Worm (Caenorhabditis elegans) whole organism, L1 larva: ENCODE data around the gene B0238.12.

Experiments
- C16A3.4 ChIP-seq: fragments of 150-350 bp; optimal IDR thresholded peaks from 2 replicates; lab custom pipeline; 2014; ENCODE audit warnings: missing biosample characterization, missing genetic modification characterization
- F16B12.6 ChIP-seq: fragments of 150-350 bp; optimal IDR thresholded peaks from 2 replicates; lab custom pipeline; 2014; ENCODE audit warnings: missing biosample characterization, missing genetic modification characterization
- Y116A8C.19 ChIP-seq: sonication (generic microtip); optimal IDR thresholded peaks from 2 replicates; lab custom pipeline; 2016; ENCODE audit warnings: missing compliant biosample characterization, missing genetic modification characterization, borderline replicate concordance
- aha-1 ChIP-seq: fragments of 150-350 bp; optimal IDR thresholded peaks from 2 replicates; lab custom pipeline; 2014; ENCODE audit warnings: missing biosample characterization, missing genetic modification characterization
- alr-1 ChIP-seq: fragments of 200-800 bp; sonication (Bioruptor generic); optimal IDR thresholded peaks from 2 replicates; lab custom pipeline; 2018; ENCODE audit warnings: borderline replicate concordance, mild to moderate bottlenecking, missing genetic modification characterization, missing compliant biosample characterization
- aly-2 ChIP-seq: fragments of 150-350 bp; optimal IDR thresholded peaks from 2 replicates; lab custom pipeline; 2014; ENCODE audit warnings: missing biosample characterization, missing genetic modification characterization
- ama-1 ChIP-seq: fragments of 150-350 bp; optimal IDR thresholded peaks from 2 replicates; lab custom pipeline; 2014
- ceh-8 ChIP-seq: fragments of 200-800 bp; sonication (Bioruptor generic); optimal IDR thresholded peaks from 2 replicates; lab custom pipeline; 2018; ENCODE audit warnings: mild to moderate bottlenecking, missing genetic modification characterization, moderate library complexity, missing compliant biosample characterization
- ceh-82 ChIP-seq, 3 experiments: fragments of 150-350 bp in 1 of 3; sonication (generic microtip) in 2 of 3; optimal IDR thresholded peaks; 2 replicates each; lab custom pipeline; 2014 to 2017; ENCODE audit warnings: missing biosample characterization in 3 of 3, missing genetic modification characterization in 3 of 3
- ceh-88 ChIP-seq: fragments of 200-800 bp; sonication (Bioruptor generic); IDR thresholded peaks from 2 replicates; pipeline ENCODE4 v1.3.6; 2022; ENCODE audit warnings: missing genetic modification characterization, missing compliant biosample characterization
- ces-1 ChIP-seq: fragments of 150-350 bp; optimal IDR thresholded peaks from 2 replicates; lab custom pipeline; 2014; ENCODE audit warnings: missing biosample characterization, missing genetic modification reagents, missing genetic modification characterization
- dsc-1 ChIP-seq: sonication (generic microtip); optimal IDR thresholded peaks from 2 replicates; lab custom pipeline; 2016; ENCODE audit warnings: mild to moderate bottlenecking, missing genetic modification characterization, missing compliant biosample characterization
- egl-13 ChIP-seq: sonication (generic microtip); optimal IDR thresholded peaks from 2 replicates; lab custom pipeline; 2016; ENCODE audit warnings: missing genotype, missing genetic modification reagents, missing genetic modification characterization, missing compliant biosample characterization
- ets-5 ChIP-seq: fragments of 200-800 bp; sonication (Bioruptor generic); IDR thresholded peaks from 2 replicates; pipeline ENCODE4 v1.3.6; 2022; ENCODE audit warnings: missing genetic modification characterization, missing compliant biosample characterization
- fkh-4 ChIP-seq: sonication (generic microtip); optimal IDR thresholded peaks from 2 replicates; lab custom pipeline; 2016; ENCODE audit warnings: missing compliant biosample characterization, missing genetic modification characterization, borderline replicate concordance
- fkh-8 ChIP-seq: sonication (generic microtip); optimal IDR thresholded peaks from 2 replicates; lab custom pipeline; 2016; ENCODE audit warnings: mild to moderate bottlenecking, missing genetic modification characterization, missing compliant biosample characterization
- fos-1 ChIP-seq: fragments of 150-350 bp; optimal IDR thresholded peaks from 2 replicates; lab custom pipeline; 2014; ENCODE audit warnings: missing biosample characterization, missing genetic modification characterization
- grh-1 ChIP-seq: fragments of 200-800 bp; sonication (Bioruptor generic); IDR thresholded peaks from 2 replicates; pipeline ENCODE4 v1.3.6; 2022; ENCODE audit warnings: missing genetic modification reagents, missing genetic modification characterization, missing compliant biosample characterization
- hlh-17 ChIP-seq: fragments of 200-800 bp; sonication (Bioruptor generic); optimal IDR thresholded peaks from 2 replicates; lab custom pipeline; 2018; ENCODE audit warnings: missing genetic modification characterization, mild to moderate bottlenecking, missing compliant biosample characterization, moderate library complexity, borderline replicate concordance
- hpl-2 ChIP-seq: fragments of 150-350 bp; optimal IDR thresholded peaks from 2 replicates; lab custom pipeline; 2014; ENCODE audit warnings: missing biosample characterization, missing genetic modification reagents, missing genetic modification characterization
- isw-1 ChIP-seq: fragments of 200-800 bp; sonication (Bioruptor generic); IDR thresholded peaks from 2 replicates; pipeline ENCODE4 v1.3.6; 2022; ENCODE audit warnings: missing genetic modification characterization, missing compliant biosample characterization
- jun-1 ChIP-seq: fragments of 150-350 bp; optimal IDR thresholded peaks from 2 replicates; lab custom pipeline; 2014; ENCODE audit warnings: missing biosample characterization, missing genetic modification reagents, missing genetic modification characterization
- lin-14 ChIP-seq: fragments of 200-800 bp; sonication (Bioruptor generic); optimal IDR thresholded peaks from 2 replicates; lab custom pipeline; 2018; ENCODE audit warnings: mild to moderate bottlenecking, missing genetic modification characterization, moderate library complexity, missing compliant biosample characterization
- lin-15B ChIP-seq: fragments of 150-350 bp; sonication (generic microtip); optimal IDR thresholded peaks from 3 replicates; lab custom pipeline; 2014; ENCODE audit warnings: missing biosample characterization, missing genetic modification characterization
- lin-39 ChIP-seq: fragments of 150-350 bp; optimal IDR thresholded peaks from 2 replicates; lab custom pipeline; 2014; ENCODE audit warnings: missing biosample characterization, missing genetic modification reagents, missing genetic modification characterization
- lir-3 ChIP-seq: sonication (generic microtip); optimal IDR thresholded peaks from 2 replicates; lab custom pipeline; 2016; ENCODE audit warnings: mild to moderate bottlenecking, missing genetic modification characterization, moderate library complexity, missing compliant biosample characterization; ENCODE audit not compliant: poor library complexity
- lsy-2 ChIP-seq, 2 experiments: fragments of 150-350 bp; optimal IDR thresholded peaks; 2 replicates each; lab custom pipeline; 2014; ENCODE audit warnings: missing biosample characterization in 2 of 2, missing genetic modification characterization in 2 of 2
- mab-9 ChIP-seq: fragments of 200-800 bp; sonication (Bioruptor generic); IDR thresholded peaks from 2 replicates; pipeline ENCODE4 v1.3.6; 2022; ENCODE audit warnings: missing genetic modification reagents, missing genetic modification characterization, missing compliant biosample characterization
- mep-1 ChIP-seq: fragments of 150-350 bp; optimal IDR thresholded peaks from 2 replicates; lab custom pipeline; 2014; ENCODE audit warnings: missing biosample characterization, missing genetic modification characterization
- nhr-11 ChIP-seq: fragments of 150-350 bp; optimal IDR thresholded peaks from 2 replicates; lab custom pipeline; 2014; ENCODE audit warnings: missing biosample characterization, missing genetic modification characterization
- nhr-12 ChIP-seq: sonication (generic microtip); optimal IDR thresholded peaks from 2 replicates; lab custom pipeline; 2017; ENCODE audit warnings: missing biosample characterization, missing genetic modification characterization
- nhr-19 ChIP-seq: fragments of 200-800 bp; sonication (Bioruptor generic); conservative IDR thresholded peaks from 2 replicates; pipeline ENCODE4 v1.3.6; 2022; ENCODE audit warnings: missing genetic modification characterization, missing compliant biosample characterization
- nhr-237 ChIP-seq: fragments of 150-350 bp; optimal IDR thresholded peaks from 2 replicates; lab custom pipeline; 2014; ENCODE audit warnings: missing biosample characterization, missing genetic modification characterization
- nhr-28 ChIP-seq: fragments of 150-350 bp; optimal IDR thresholded peaks from 2 replicates; lab custom pipeline; 2014; ENCODE audit warnings: missing biosample characterization, missing genetic modification characterization
- nhr-47 ChIP-seq: sonication (generic microtip); optimal IDR thresholded peaks from 2 replicates; lab custom pipeline; 2016; ENCODE audit warnings: mild to moderate bottlenecking, missing genetic modification characterization, moderate library complexity, missing compliant biosample characterization
- nhr-71 ChIP-seq: sonication (generic microtip); optimal IDR thresholded peaks from 2 replicates; lab custom pipeline; 2016; ENCODE audit warnings: mild to moderate bottlenecking, missing genetic modification characterization, moderate library complexity, missing compliant biosample characterization
- nhr-76 ChIP-seq: sonication (generic microtip); optimal IDR thresholded peaks from 2 replicates; lab custom pipeline; 2017; ENCODE audit warnings: missing biosample characterization, missing genetic modification characterization
- nhr-77 ChIP-seq: fragments of 150-350 bp; optimal IDR thresholded peaks from 2 replicates; lab custom pipeline; 2014; ENCODE audit warnings: missing biosample characterization, missing genetic modification characterization
- nhr-84 ChIP-seq: sonication (generic microtip); optimal IDR thresholded peaks from 2 replicates; lab custom pipeline; 2017; ENCODE audit warnings: missing biosample characterization, missing genetic modification characterization
- nhr-85 ChIP-seq: sonication (generic microtip); peaks from one replicate; lab custom pipeline; 2016; ENCODE audit warnings: missing genetic modification characterization, inconsistent platforms, missing compliant biosample characterization
- pag-3 ChIP-seq: sonication (generic microtip); optimal IDR thresholded peaks from 2 replicates; lab custom pipeline; 2017; ENCODE audit warnings: missing genetic modification characterization, mild to moderate bottlenecking, missing compliant biosample characterization, antibody characterized with exemption, borderline replicate concordance; ENCODE audit not compliant: insufficient read depth
- pax-3 ChIP-seq: fragments of 200-800 bp; sonication (Bioruptor generic); optimal IDR thresholded peaks from 2 replicates; lab custom pipeline; 2018; ENCODE audit warnings: mild to moderate bottlenecking, missing genetic modification characterization, moderate library complexity, missing compliant biosample characterization
- pqm-1 ChIP-seq: sonication (generic microtip); optimal IDR thresholded peaks from 3 replicates; lab custom pipeline; 2017; ENCODE audit warnings: missing biosample characterization, missing genetic modification characterization
- skn-1 ChIP-seq: fragments of 150-350 bp; optimal IDR thresholded peaks from 2 replicates; lab custom pipeline; 2014; ENCODE audit warnings: missing biosample characterization, missing genetic modification characterization
- snpc-4 ChIP-seq: fragments of 150-350 bp; optimal IDR thresholded peaks from 2 replicates; lab custom pipeline; 2014; ENCODE audit warnings: missing biosample characterization, missing genetic modification characterization
- sptf-1 ChIP-seq: fragments of 150-350 bp; optimal IDR thresholded peaks from 2 replicates; lab custom pipeline; 2014; ENCODE audit warnings: missing biosample characterization, missing genetic modification characterization
- sup-37 ChIP-seq: fragments of 200-800 bp; sonication (Bioruptor generic); optimal IDR thresholded peaks from 2 replicates; lab custom pipeline; 2018; ENCODE audit warnings: mild to moderate bottlenecking, missing genetic modification characterization, missing compliant biosample characterization
- swsn-7 ChIP-seq: sonication (generic microtip); optimal IDR thresholded peaks from 2 replicates; lab custom pipeline; 2016; ENCODE audit warnings: missing genetic modification characterization, missing compliant biosample characterization
- tbx-2 ChIP-seq: sonication (generic microtip); optimal IDR thresholded peaks from 2 replicates; lab custom pipeline; 2016; ENCODE audit warnings: missing genetic modification characterization, missing compliant biosample characterization
- unc-30 ChIP-seq: sonication (generic microtip); optimal IDR thresholded peaks from 2 replicates; lab custom pipeline; 2017; ENCODE audit warnings: missing biosample characterization, missing genetic modification characterization
- unc-86 ChIP-seq: sonication (generic microtip); optimal IDR thresholded peaks from 2 replicates; lab custom pipeline; 2016; ENCODE audit warnings: missing genetic modification characterization, missing compliant biosample characterization
- vab-15 ChIP-seq: sonication (generic microtip); optimal IDR thresholded peaks from 2 replicates; lab custom pipeline; 2017; ENCODE audit warnings: missing genotype, mild to moderate bottlenecking, missing genetic modification characterization, missing compliant biosample characterization
- xbp-1 ChIP-seq: sonication (generic microtip); optimal IDR thresholded peaks from 2 replicates; lab custom pipeline; 2016; ENCODE audit warnings: missing genetic modification characterization, missing compliant biosample characterization
- zag-1 ChIP-seq: fragments of 150-350 bp; optimal IDR thresholded peaks from 2 replicates; lab custom pipeline; 2014; ENCODE audit warnings: missing biosample characterization, missing genetic modification characterization
- ztf-4 ChIP-seq: fragments of 150-350 bp; optimal IDR thresholded peaks from 2 replicates; lab custom pipeline; 2014; ENCODE audit warnings: missing biosample characterization, missing genetic modification characterization

The B0238.12 gene

DNA sequence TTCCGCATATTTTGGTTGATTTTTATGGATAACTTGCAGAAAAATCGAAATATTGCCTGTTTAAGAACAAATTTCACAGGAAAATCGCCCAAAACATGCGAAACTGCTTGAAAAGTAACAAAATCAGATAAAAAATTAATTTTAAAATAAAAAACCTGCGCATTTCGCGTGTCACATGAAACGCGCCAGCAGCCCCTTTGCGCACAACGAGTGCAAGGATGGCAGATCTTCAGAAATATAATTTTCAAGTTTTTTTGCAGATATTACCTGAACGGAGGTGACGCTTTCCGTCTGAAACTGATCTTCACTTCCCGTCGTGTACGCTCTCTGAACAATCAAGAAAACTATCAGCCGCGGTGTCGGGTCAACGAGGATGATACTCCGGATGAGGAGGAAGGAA is 9.3 kb downstream of the B0238.12 start (continued):
- TF ChIP-seq hpl-2 (GFP tag; lab: Kevin White, UChicago) (no peak), nhr-77 (tag; lab: Kevin White, UChicago) (no peak), nhr-76 (tag; lab: Kevin White, UChicago) (no peak), sup-37 (GFP tag; lab: Kevin White, UChicago) (no peak), hlh-17 (GFP tag; lab: Kevin White, UChicago) (no peak), fkh-4 (tag; lab: Kevin White, UChicago) (no peak), nhr-84 (tag; lab: Kevin White, UChicago) (no peak), tbx-2 (tag; lab: Kevin White, UChicago) (peak; percentile 42), nhr-47 (tag; lab: Kevin White, UChicago) (peak; percentile 64), mab-9 (GFP tag; lab: Robert Waterston, UW) (no peak), ets-5 (GFP tag; lab: Robert Waterston, UW) (no peak), C16A3.4 (tag; lab: Kevin White, UChicago) (peak; percentile 22), pag-3 (no peak), nhr-71 (tag; lab: Kevin White, UChicago) (peak; percentile 80), fkh-8 (peak; percentile 26), nhr-28 (tag; lab: Kevin White, UChicago) (no peak), jun-1 (tag; lab: Kevin White, UChicago) (peak; percentile 21), grh-1 (GFP tag; lab: Robert Waterston, UW) (0 out of 2 replicates have a peak, but pooled peaks have one; percentile 20), nhr-19 (GFP tag; lab: Robert Waterston, UW) (peak; percentile 62), lin-14 (GFP tag; lab: Kevin White, UChicago) (no peak), xbp-1 (tag; lab: Kevin White, UChicago) (peak; percentile 33), nhr-11 (no peak), sptf-1 (no peak), vab-15 (no peak), unc-86 (peak; percentile 35), zag-1 (no peak), lin-15B (tag; lab: Kevin White, UChicago) (peak; percentile 20), nhr-237 (tag; lab: Kevin White, UChicago) (no peak), ces-1 (GFP tag; lab: Kevin White, UChicago) (no peak), unc-30 (no peak), snpc-4 (tag; lab: Kevin White, UChicago) (peak; percentile 55), Y116A8C.19 (no peak), lsy-2 (tag; optimal IDR thresholded peaks at IDR 0.05; lab: Kevin White, UChicago) (peak; percentile 36 to 68), fos-1 (tag; lab: Kevin White, UChicago) (no peak), mep-1 (tag; lab: Kevin White, UChicago) (peak; percentile 75), aly-2 (tag; lab: Kevin White, UChicago) (no peak), skn-1 (tag; lab: Kevin White, UChicago) (peak; percentile 35), pax-3 (no peak), dsc-1 (tag; lab: Kevin White, UChicago) (no peak), ztf-4 (no peak), lin-39 (tag; lab: Kevin White, UChicago) (no peak), ceh-88 (GFP tag; lab: Robert Waterston, UW) (no peak), F16B12.6 (tag; lab: Kevin White, UChicago) (no peak), ceh-8 (no peak), ceh-82 (tag; optimal IDR thresholded peaks at IDR 0.05; lab: Kevin White, UChicago) (peak; percentile 38 to 61 (median 42)), aha-1 (tag; lab: Kevin White, UChicago) (no peak), alr-1 (tag; lab: Kevin White, UChicago) (no peak), ama-1 (lab: Kevin White, UChicago) (no peak), pqm-1 (tag; lab: Kevin White, UChicago) (no peak), isw-1 (peak; percentile 24), egl-13 (tag; lab: Kevin White, UChicago) (peak; percentile 5), lir-3 (tag; lab: Kevin White, UChicago) (no peak), nhr-12 (no peak), nhr-85 (tag; lab: Kevin White, UChicago) (no peak), swsn-7 (tag; lab: Kevin White, UChicago) (peak; percentile 45)
